Worm (Caenorhabditis elegans) whole organism, L4 larva: Measurements from ENCODE around the gene C35A11.3.

ENCODE experiments used
- T26A8.4 ChIP-seq: fragments of 200-800 bp; sonication (Bioruptor generic); IDR thresholded peaks from 2 replicates; pipeline ENCODE4 v1.3.6; 2022; ENCODE audit warnings: missing genetic modification characterization, missing compliant biosample characterization
- ceh-28 ChIP-seq: fragments of 150-350 bp; optimal IDR thresholded peaks from 2 replicates; lab custom pipeline; 2014; ENCODE audit warnings: missing biosample characterization, missing genetic modification reagents, missing genetic modification characterization
- egl-27 ChIP-seq: sonication (generic microtip); optimal IDR thresholded peaks from 3 replicates; lab custom pipeline; 2017; ENCODE audit warnings: missing biosample characterization, missing genetic modification reagents, missing genetic modification characterization
- hlh-11 ChIP-seq: fragments of 200-800 bp; sonication (Bioruptor generic); optimal IDR thresholded peaks from 2 replicates; lab custom pipeline; 2018; ENCODE audit warnings: mild to moderate bottlenecking, missing genetic modification characterization, missing compliant biosample characterization
- lin-39 ChIP-seq: fragments of 150-350 bp; optimal IDR thresholded peaks from 2 replicates; lab custom pipeline; 2014; ENCODE audit warnings: missing biosample characterization, missing genetic modification reagents, missing genetic modification characterization
- mep-1 ChIP-seq: fragments of 150-350 bp; sonication (generic microtip); optimal IDR thresholded peaks from 3 replicates; lab custom pipeline; 2014; ENCODE audit warnings: missing biosample characterization, missing genetic modification characterization
- nhr-11 ChIP-seq: fragments of 150-350 bp; optimal IDR thresholded peaks from 2 replicates; lab custom pipeline; 2014; ENCODE audit warnings: missing biosample characterization, missing genetic modification characterization
- nhr-237 ChIP-seq: sonication (generic microtip); optimal IDR thresholded peaks from 2 replicates; lab custom pipeline; 2017; ENCODE audit warnings: missing biosample characterization, missing genetic modification characterization
- nhr-25 ChIP-seq: sonication (generic microtip); optimal IDR thresholded peaks from 2 replicates; lab custom pipeline; 2017; ENCODE audit warnings: missing genetic modification characterization, mild to moderate bottlenecking, missing compliant biosample characterization, antibody characterized with exemption, moderate library complexity, borderline replicate concordance; ENCODE audit not compliant: insufficient read depth
- nhr-77 ChIP-seq: fragments of 150-350 bp; optimal IDR thresholded peaks from 2 replicates; lab custom pipeline; 2014; ENCODE audit warnings: missing biosample characterization, missing genetic modification characterization
- snpc-4 ChIP-seq: fragments of 150-350 bp; optimal IDR thresholded peaks from 2 replicates; lab custom pipeline; 2014; ENCODE audit warnings: missing biosample characterization, missing genetic modification characterization
- spr-3 ChIP-seq: fragments of 200-800 bp; sonication (Bioruptor generic); optimal IDR thresholded peaks from 2 replicates; lab custom pipeline; 2018; ENCODE audit warnings: mild to moderate bottlenecking, missing genetic modification characterization, missing compliant biosample characterization
- ztf-11 ChIP-seq: fragments of 150-350 bp; optimal IDR thresholded peaks from 2 replicates; lab custom pipeline; 2014; ENCODE audit warnings: missing biosample characterization, missing genetic modification characterization

ce11 chrV:5322815-5323214, 49.4 kb upstream of the C35A11.3 start:
- TF ChIP-seq nhr-77 (no peak), snpc-4 (tag; lab: Kevin White, UChicago) (no peak), nhr-237 (tag; lab: Kevin White, UChicago) (no peak), nhr-11 (tag; lab: Kevin White, UChicago) (no peak), spr-3 (GFP tag; lab: Kevin White, UChicago) (no peak), nhr-25 (tag; lab: Kevin White, UChicago) (no peak), T26A8.4 (no peak), egl-27 (no peak), hlh-11 (no peak), lin-39 (no peak), ztf-11 (tag; lab: Kevin White, UChicago) (no peak), ceh-28 (tag; lab: Kevin White, UChicago) (no peak), mep-1 (tag; lab: Kevin White, UChicago) (no peak)
